ENCODE assay signal across 1 fruit fly cellular context in the genomic region with DNA sequence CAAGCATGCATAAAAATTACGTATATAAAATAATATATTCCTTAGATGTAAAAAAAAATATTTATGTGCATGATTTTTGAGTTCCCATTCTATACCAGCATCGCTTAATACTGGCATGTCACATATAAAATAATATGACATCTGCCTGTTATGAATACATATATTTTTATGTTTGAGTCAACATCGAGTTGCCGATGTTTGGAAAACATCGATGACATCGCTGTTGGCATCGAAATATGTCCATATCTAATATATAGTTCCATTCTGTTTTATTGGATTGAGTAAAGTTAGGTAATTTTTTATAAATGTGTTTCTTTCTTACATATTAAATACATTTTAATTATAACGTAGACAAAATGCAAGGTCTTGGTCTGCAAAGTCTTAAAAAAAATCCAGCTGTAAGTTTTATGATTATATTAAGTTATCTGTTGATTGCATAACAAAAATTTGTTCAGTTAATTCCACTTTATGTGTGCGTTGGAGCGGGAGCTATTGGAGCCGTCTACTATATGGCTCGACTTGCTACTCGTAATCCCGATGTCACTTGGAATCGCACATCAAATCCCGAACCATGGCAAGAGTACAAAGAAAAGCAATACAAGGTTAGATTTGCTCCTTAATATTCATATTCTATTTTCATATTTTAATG.
TF ChIP-seq lines count a peak whose summit lies in the region.

A gene (plus strand): TSS at position 248 of the 649 bp plus-strand sequence.

TF ChIP-seq in whole organism, embryonic, 481 proteins besides CTCF, POLR2A, EP300 and RAD21 (continued from another document and continues in another):
- TF ChIP-seq CG2202 (tag; optimal IDR thresholded peaks at IDR 0.05; lab: Kevin White, UChicago): no peak
- peak; percentile 22 for TF ChIP-seq dmrt11E (tag; optimal IDR thresholded peaks at IDR 0.05; lab: Kevin White, UChicago)
- no peak for TF ChIP-seq onecut (GFP tag; IDR thresholded peaks at IDR 0.05; lab: Robert Waterston, UW)
- TF ChIP-seq sna (GFP tag; IDR thresholded peaks at IDR 0.05; lab: Robert Waterston, UW; ENCODE audit: partially characterized antibody): 0 out of 2 replicates have a peak, but pooled peaks have one; percentile 18
- peak; percentile 67; the same call in 2 of the 3 replicates for TF ChIP-seq knrl (GFP tag; IDR thresholded peaks at IDR 0.05; lab: Robert Waterston, UW; ENCODE audit: partially characterized antibody)
- peak; percentile 57 for TF ChIP-seq CG11723 (GFP tag; optimal IDR thresholded peaks at IDR 0.05; lab: Kevin White, UChicago)
- TF ChIP-seq CG7928 (GFP tag; optimal IDR thresholded peaks at IDR 0.05; lab: Kevin White, UChicago): no peak
- TF ChIP-seq Lhr (GFP tag; optimal IDR thresholded peaks at IDR 0.05; lab: Kevin White, UChicago): peak; percentile 25
- TF ChIP-seq CG2199 (GFP tag; IDR thresholded peaks at IDR 0.05; lab: Robert Waterston, UW): no peak
- TF ChIP-seq hkb (optimal IDR thresholded peaks at IDR 0.05; lab: Kevin White, UChicago): no peak
- TF ChIP-seq hkb (GFP tag; IDR thresholded peaks at IDR 0.05; lab: Robert Waterston, UW): no peak
- TF ChIP-seq CG9876 (GFP tag; optimal IDR thresholded peaks at IDR 0.05; lab: Kevin White, UChicago): no peak
- no peak for TF ChIP-seq HLH54F (GFP tag; optimal IDR thresholded peaks at IDR 0.05; lab: Kevin White, UChicago)
- peak; percentile 97 for TF ChIP-seq CG17802 (tag; optimal IDR thresholded peaks at IDR 0.05; lab: Kevin White, UChicago)
- TF ChIP-seq CG34422 (GFP tag; IDR thresholded peaks at IDR 0.05; lab: Robert Waterston, UW): no peak
- no peak for TF ChIP-seq usp (GFP tag; optimal IDR thresholded peaks at IDR 0.05; lab: Kevin White, UChicago)
- TF ChIP-seq her (GFP tag; optimal IDR thresholded peaks at IDR 0.05; lab: Kevin White, UChicago): no peak
- no peak for TF ChIP-seq CG2889 (GFP tag; IDR thresholded peaks at IDR 0.05; lab: Robert Waterston, UW)
- no peak for TF ChIP-seq stc (GFP tag; IDR thresholded peaks at IDR 0.05; lab: Robert Waterston, UW)
- no peak for TF ChIP-seq B-H1 (GFP tag; IDR thresholded peaks at IDR 0.05; lab: Robert Waterston, UW)
- no peak for TF ChIP-seq Adf1 (GFP tag; IDR thresholded peaks at IDR 0.05; lab: Robert Waterston, UW)
- peak; percentile 98 for TF ChIP-seq CG1024 (GFP tag; IDR thresholded peaks at IDR 0.05; lab: Robert Waterston, UW)
- no peak for TF ChIP-seq Bteb2 (GFP tag; optimal IDR thresholded peaks at IDR 0.05; lab: Kevin White, UChicago)
- TF ChIP-seq Dbx (GFP tag; IDR thresholded peaks at IDR 0.05; lab: Robert Waterston, UW): no peak
- TF ChIP-seq CG12942 (GFP tag; optimal IDR thresholded peaks at IDR 0.05; lab: Kevin White, UChicago): no peak
- TF ChIP-seq Fer2 (tag; optimal IDR thresholded peaks at IDR 0.05; lab: Kevin White, UChicago): no peak
- peak; percentile 39 for TF ChIP-seq pzg (GFP tag; optimal IDR thresholded peaks at IDR 0.05; lab: Kevin White, UChicago)
- no peak for TF ChIP-seq CG8089 (GFP tag; optimal IDR thresholded peaks at IDR 0.05; lab: Kevin White, UChicago)
- no peak for TF ChIP-seq CG1647 (GFP tag; optimal IDR thresholded peaks at IDR 0.05; lab: Kevin White, UChicago)
- TF ChIP-seq az2 (GFP tag; optimal IDR thresholded peaks at IDR 0.05; lab: Kevin White, UChicago): no peak
- no peak for TF ChIP-seq sc (optimal IDR thresholded peaks at IDR 0.05; lab: Kevin White, UChicago)
- no peak for TF ChIP-seq sc (GFP tag; optimal IDR thresholded peaks at IDR 0.05; lab: Kevin White, UChicago)
- TF ChIP-seq CG4424 (GFP tag; optimal IDR thresholded peaks at IDR 0.05; lab: Kevin White, UChicago): no peak
- TF ChIP-seq grau (tag; optimal IDR thresholded peaks at IDR 0.05; lab: Kevin White, UChicago): no peak
- TF ChIP-seq CG9797 (GFP tag; optimal IDR thresholded peaks at IDR 0.05; lab: Kevin White, UChicago): no peak
- no peak for TF ChIP-seq cwo (GFP tag; optimal IDR thresholded peaks at IDR 0.05; lab: Kevin White, UChicago)
- TF ChIP-seq tx (GFP tag; optimal IDR thresholded peaks at IDR 0.05; lab: Kevin White, UChicago): no peak
- TF ChIP-seq CG17912 (GFP tag; optimal IDR thresholded peaks at IDR 0.05; lab: Kevin White, UChicago): no peak
- TF ChIP-seq gsb (GFP tag; IDR thresholded peaks at IDR 0.05; lab: Robert Waterston, UW): no peak
- TF ChIP-seq CG14050 (GFP tag; IDR thresholded peaks at IDR 0.05; lab: Robert Waterston, UW): no peak
- TF ChIP-seq CG31224 (GFP tag; IDR thresholded peaks at IDR 0.05; lab: Robert Waterston, UW): no peak
- no peak for TF ChIP-seq E2f2 (GFP tag; IDR thresholded peaks at IDR 0.05; lab: Robert Waterston, UW)
- TF ChIP-seq CG7372 (GFP tag; IDR thresholded peaks at IDR 0.05; lab: Robert Waterston, UW): no peak
- TF ChIP-seq CG13287 (GFP tag; IDR thresholded peaks at IDR 0.05; lab: Robert Waterston, UW; ENCODE audit: partially characterized antibody): peak; percentile 46
- no peak for TF ChIP-seq Gsc (GFP tag; IDR thresholded peaks at IDR 0.05; lab: Robert Waterston, UW)
- TF ChIP-seq sisA (GFP tag; IDR thresholded peaks at IDR 0.05; lab: Robert Waterston, UW): no peak
- no peak for TF ChIP-seq tio (GFP tag; optimal IDR thresholded peaks at IDR 0.05; lab: Kevin White, UChicago)
- no peak for TF ChIP-seq CG18262 (tag; optimal IDR thresholded peaks at IDR 0.05; lab: Kevin White, UChicago)
- TF ChIP-seq Sry-β (GFP tag; optimal IDR thresholded peaks at IDR 0.05; lab: Kevin White, UChicago): no peak
- TF ChIP-seq CG9727 (GFP tag; optimal IDR thresholded peaks at IDR 0.05; lab: Kevin White, UChicago): no peak
- TF ChIP-seq Oaz (GFP tag; IDR thresholded peaks at IDR 0.05; lab: Robert Waterston, UW): no peak
- no peak for TF ChIP-seq tup (GFP tag; optimal IDR thresholded peaks at IDR 0.05; lab: Kevin White, UChicago)
- no peak for TF ChIP-seq Vsx1 (GFP tag; optimal IDR thresholded peaks at IDR 0.05; lab: Kevin White, UChicago)
- no peak for TF ChIP-seq unpg (GFP tag; optimal IDR thresholded peaks at IDR 0.05; lab: Kevin White, UChicago)
- no peak for TF ChIP-seq CG10366 (GFP tag; IDR thresholded peaks at IDR 0.05; lab: Robert Waterston, UW)
- TF ChIP-seq Mrtf (GFP tag; IDR thresholded peaks at IDR 0.05; lab: Robert Waterston, UW): no peak
- TF ChIP-seq CG43689 (GFP tag; IDR thresholded peaks at IDR 0.05; lab: Robert Waterston, UW): no peak
- no peak for TF ChIP-seq CG12236 (GFP tag; optimal IDR thresholded peaks at IDR 0.05; lab: Kevin White, UChicago)
- TF ChIP-seq phol (tag; optimal IDR thresholded peaks at IDR 0.05; lab: Kevin White, UChicago): no peak
- no peak for TF ChIP-seq Rfx (GFP tag; IDR thresholded peaks at IDR 0.05; lab: Robert Waterston, UW)
- no peak for TF ChIP-seq CG10959 (GFP tag; IDR thresholded peaks at IDR 0.05; lab: Robert Waterston, UW)
- no peak for TF ChIP-seq org-1 (GFP tag; optimal IDR thresholded peaks at IDR 0.05; lab: Kevin White, UChicago)
- TF ChIP-seq CG30020 (tag; optimal IDR thresholded peaks at IDR 0.05; lab: Kevin White, UChicago): peak; percentile 98
- TF ChIP-seq tap (tag; optimal IDR thresholded peaks at IDR 0.05; lab: Kevin White, UChicago): no peak
- TF ChIP-seq ftz-f1 (GFP tag; optimal IDR thresholded peaks at IDR 0.05; lab: Kevin White, UChicago): no peak
- TF ChIP-seq zen (tag; optimal IDR thresholded peaks at IDR 0.05; lab: Kevin White, UChicago): no peak
- no peak for TF ChIP-seq Six4 (GFP tag; optimal IDR thresholded peaks at IDR 0.05; lab: Kevin White, UChicago)
- no peak for TF ChIP-seq dm (GFP tag; optimal IDR thresholded peaks at IDR 0.05; lab: Kevin White, UChicago)
- no peak for TF ChIP-seq CG5953 (GFP tag; IDR thresholded peaks at IDR 0.05; lab: Robert Waterston, UW)
- TF ChIP-seq CG34376 (GFP tag; optimal IDR thresholded peaks at IDR 0.05; lab: Kevin White, UChicago): no peak
- TF ChIP-seq fu2 (GFP tag; optimal IDR thresholded peaks at IDR 0.05; lab: Kevin White, UChicago): no peak
- no peak for TF ChIP-seq CG12391 (tag; optimal IDR thresholded peaks at IDR 0.05; lab: Kevin White, UChicago)
- TF ChIP-seq CG14441 (GFP tag; IDR thresholded peaks at IDR 0.05; lab: Robert Waterston, UW): no peak
- TF ChIP-seq CG32532 (GFP tag; IDR thresholded peaks at IDR 0.05; lab: Robert Waterston, UW): no peak
- TF ChIP-seq pita (GFP tag; optimal IDR thresholded peaks at IDR 0.05; lab: Kevin White, UChicago): no peak
- no peak for TF ChIP-seq Sox100B (GFP tag; optimal IDR thresholded peaks at IDR 0.05; lab: Kevin White, UChicago)
- TF ChIP-seq dmrt99B (tag; optimal IDR thresholded peaks at IDR 0.05; lab: Kevin White, UChicago): no peak
- TF ChIP-seq CG12155 (GFP tag; optimal IDR thresholded peaks at IDR 0.05; lab: Kevin White, UChicago): no peak
- TF ChIP-seq yki (optimal IDR thresholded peaks at IDR 0.05; lab: Kevin White, UChicago): no peak
- peak; percentile 66; the same call in 1 of the 3 replicates for TF ChIP-seq Opbp (GFP tag; IDR thresholded peaks at IDR 0.05; lab: Robert Waterston, UW; ENCODE audit: partially characterized antibody)
- peak; percentile 15 for TF ChIP-seq CoRest (tag; optimal IDR thresholded peaks at IDR 0.05; lab: Kevin White, UChicago)
- no peak for TF ChIP-seq CG16863 (GFP tag; optimal IDR thresholded peaks at IDR 0.05; lab: Kevin White, UChicago)
- TF ChIP-seq inv (GFP tag; IDR thresholded peaks at IDR 0.05; lab: Robert Waterston, UW; ENCODE audit: partially characterized antibody): peak; percentile 50
- no peak for TF ChIP-seq disco-r (GFP tag; optimal IDR thresholded peaks at IDR 0.05; lab: Kevin White, UChicago)
- no peak for TF ChIP-seq ash1 (GFP tag; optimal IDR thresholded peaks at IDR 0.05; lab: Kevin White, UChicago)
- TF ChIP-seq CG10565 (GFP tag; optimal IDR thresholded peaks at IDR 0.05; lab: Kevin White, UChicago): no peak
- no peak for TF ChIP-seq CG17359 (tag; optimal IDR thresholded peaks at IDR 0.05; lab: Kevin White, UChicago)
- no peak for TF ChIP-seq CG10462 (GFP tag; optimal IDR thresholded peaks at IDR 0.05; lab: Kevin White, UChicago)
- no peak for TF ChIP-seq jigr1 (GFP tag; IDR thresholded peaks at IDR 0.05; lab: Robert Waterston, UW)
- no peak for TF ChIP-seq pros (GFP tag; optimal IDR thresholded peaks at IDR 0.05; lab: Kevin White, UChicago)
- no peak for TF ChIP-seq CG8388 (GFP tag; optimal IDR thresholded peaks at IDR 0.05; lab: Kevin White, UChicago)
- peak; percentile 85 for TF ChIP-seq Dref (GFP tag; IDR thresholded peaks at IDR 0.05; lab: Robert Waterston, UW)
- peak; percentile 75 for TF ChIP-seq Sry-δ (GFP tag; optimal IDR thresholded peaks at IDR 0.05; lab: Kevin White, UChicago)
- TF ChIP-seq trh (GFP tag; optimal IDR thresholded peaks at IDR 0.05; lab: Kevin White, UChicago): no peak
- no peak for TF ChIP-seq zf30C (GFP tag; optimal IDR thresholded peaks at IDR 0.05; lab: Kevin White, UChicago)
- TF ChIP-seq CG17612 (GFP tag; IDR thresholded peaks at IDR 0.05; lab: Robert Waterston, UW): no peak
- TF ChIP-seq ato (GFP tag; IDR thresholded peaks at IDR 0.05; lab: Robert Waterston, UW; ENCODE audit: partially characterized antibody): no peak
- no peak for TF ChIP-seq CG34224 (GFP tag; IDR thresholded peaks at IDR 0.05; lab: Robert Waterston, UW; ENCODE audit: partially characterized antibody)
- TF ChIP-seq luna (GFP tag; optimal IDR thresholded peaks at IDR 0.05; lab: Kevin White, UChicago): no peak
- no peak for TF ChIP-seq Xbp1 (GFP tag; optimal IDR thresholded peaks at IDR 0.05; lab: Kevin White, UChicago)
- TF ChIP-seq CG7987 (GFP tag; optimal IDR thresholded peaks at IDR 0.05; lab: Kevin White, UChicago): no peak
- no peak for TF ChIP-seq bab2 (GFP tag; optimal IDR thresholded peaks at IDR 0.05; lab: Kevin White, UChicago)
- TF ChIP-seq ewg (GFP tag; optimal IDR thresholded peaks at IDR 0.05; lab: Kevin White, UChicago): no peak
- TF ChIP-seq Blimp-1 (GFP tag; optimal IDR thresholded peaks at IDR 0.05; lab: Kevin White, UChicago): no peak
- peak; percentile 54; the same call in 2 of the 3 replicates for TF ChIP-seq CG7963 (GFP tag; IDR thresholded peaks at IDR 0.05; lab: Robert Waterston, UW; ENCODE audit: partially characterized antibody)
- TF ChIP-seq CG12769 (tag; optimal IDR thresholded peaks at IDR 0.05; lab: Kevin White, UChicago): no peak
- TF ChIP-seq sr (GFP tag; IDR thresholded peaks at IDR 0.05; lab: Robert Waterston, UW): no peak
- TF ChIP-seq CG14667 (GFP tag; IDR thresholded peaks at IDR 0.05; lab: Robert Waterston, UW): no peak
- no peak for TF ChIP-seq Antp (GFP tag; optimal IDR thresholded peaks at IDR 0.05; lab: Kevin White, UChicago)
- TF ChIP-seq CG14860 (GFP tag; IDR thresholded peaks at IDR 0.05; lab: Robert Waterston, UW; ENCODE audit: partially characterized antibody): peak; percentile 50; the same call in 1 of the 3 replicates
- TF ChIP-seq cas (GFP tag; IDR thresholded peaks at IDR 0.05; lab: Robert Waterston, UW): no peak
- no peak for TF ChIP-seq Hr39 (optimal IDR thresholded peaks at IDR 0.05; lab: Kevin White, UChicago)
- TF ChIP-seq vnd (GFP tag; IDR thresholded peaks at IDR 0.05; lab: Robert Waterston, UW; ENCODE audit: partially characterized antibody): peak; percentile 44; the same call in 1 of the 3 replicates
- TF ChIP-seq CG33213 (GFP tag; optimal IDR thresholded peaks at IDR 0.05; lab: Kevin White, UChicago): no peak
- no peak for TF ChIP-seq Tbp (GFP tag; optimal IDR thresholded peaks at IDR 0.05; lab: Kevin White, UChicago)
- TF ChIP-seq pnt (GFP tag; optimal IDR thresholded peaks at IDR 0.05; lab: Kevin White, UChicago): no peak
- TF ChIP-seq CG4617 (GFP tag; optimal IDR thresholded peaks at IDR 0.05; lab: Kevin White, UChicago; ENCODE audit: borderline replicate concordance): peak; percentile 55
- no peak for TF ChIP-seq Usf (GFP tag; optimal IDR thresholded peaks at IDR 0.05; lab: Kevin White, UChicago)
- TF ChIP-seq pho (GFP tag; optimal IDR thresholded peaks at IDR 0.05; lab: Kevin White, UChicago): no peak
- no peak for TF ChIP-seq NFAT (GFP tag; IDR thresholded peaks at IDR 0.05; lab: Robert Waterston, UW)
- TF ChIP-seq ac (GFP tag; optimal IDR thresholded peaks at IDR 0.05; lab: Kevin White, UChicago): no peak
- no peak for TF ChIP-seq NC2α (GFP tag; optimal IDR thresholded peaks at IDR 0.05; lab: Kevin White, UChicago)
- TF ChIP-seq tll (GFP tag; optimal IDR thresholded peaks at IDR 0.05; lab: Kevin White, UChicago): no peak
- no peak for TF ChIP-seq repo (GFP tag; optimal IDR thresholded peaks at IDR 0.05; lab: Kevin White, UChicago)
- peak; percentile 14; the same call in 1 of the 2 replicates for TF ChIP-seq CG2129 (GFP tag; IDR thresholded peaks at IDR 0.05; lab: Robert Waterston, UW; ENCODE audit: partially characterized antibody)
- TF ChIP-seq CG13424 (tag; optimal IDR thresholded peaks at IDR 0.05; lab: Kevin White, UChicago): no peak
- TF ChIP-seq CG1792 (GFP tag; optimal IDR thresholded peaks at IDR 0.05; lab: Kevin White, UChicago): no peak
- no peak for TF ChIP-seq CHES-1-like (GFP tag; optimal IDR thresholded peaks at IDR 0.05; lab: Kevin White, UChicago)
